Fruit fly (Drosophila melanogaster): Measurements from ENCODE around the gene CG9588.

DNA sequence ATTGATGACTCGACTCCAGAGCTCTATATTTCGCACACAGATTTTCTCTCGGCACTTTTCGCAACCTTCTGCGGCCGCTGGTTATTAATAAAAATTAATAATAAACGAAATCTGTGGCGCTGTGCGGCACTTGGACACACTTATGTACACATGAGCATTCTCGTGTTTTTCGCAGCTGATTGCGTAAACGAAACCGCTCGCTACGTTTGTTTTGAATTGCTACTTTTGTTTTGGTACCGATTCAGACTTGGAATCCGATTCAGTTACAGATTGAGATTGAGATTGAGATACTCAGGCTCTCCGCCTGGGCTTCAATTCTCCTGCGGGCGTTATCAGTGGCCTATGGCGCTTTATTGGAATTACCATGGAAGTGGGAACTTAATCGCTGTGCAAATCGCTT, 9.5 kb upstream of the CG9588 start:
- TF ChIP-seq Pif1A (GFP tag; optimal IDR thresholded peaks at IDR 0.05) (no peak), Ets98B (GFP tag; IDR thresholded peaks at IDR 0.05) (no peak), CG8301 (tag; optimal IDR thresholded peaks at IDR 0.05) (no peak), rn (GFP tag; IDR thresholded peaks at IDR 0.05) (no peak), CG15710 (tag; optimal IDR thresholded peaks at IDR 0.05) (no peak), D1 (tag; optimal IDR thresholded peaks at IDR 0.05) (no peak), CG10348 (GFP tag; IDR thresholded peaks at IDR 0.05) (no peak), CG4496 (GFP tag; IDR thresholded peaks at IDR 0.05) (no peak)
